Worm (Caenorhabditis elegans): ENCODE data around the gene grl-14.

- no peak for TF ChIP-seq ama-1 (optimal IDR thresholded peaks at IDR 0.05)
- TF ChIP-seq F13C5.2 (tag; optimal IDR thresholded peaks at IDR 0.05): no peak
- no peak for TF ChIP-seq tra-4 (tag; optimal IDR thresholded peaks at IDR 0.05)
- no peak for TF ChIP-seq pes-1 (GFP tag; IDR thresholded peaks at IDR 0.05)
- TF ChIP-seq hmg-4 (GFP tag; optimal IDR thresholded peaks at IDR 0.05): no peak
- no peak for TF ChIP-seq aly-1 (tag; optimal IDR thresholded peaks at IDR 0.05)
- TF ChIP-seq tbx-37 (GFP tag; conservative IDR thresholded peaks at IDR 0.05): no peak
- no peak for TF ChIP-seq ceh-36 (tag; optimal IDR thresholded peaks at IDR 0.05)
- no peak for TF ChIP-seq ceh-13 (GFP tag; optimal IDR thresholded peaks at IDR 0.05)
- TF ChIP-seq flt-1 (GFP tag; IDR thresholded peaks at IDR 0.05): no peak
- no peak for TF ChIP-seq hmbx-1 (tag; optimal IDR thresholded peaks at IDR 0.05)
- no peak for TF ChIP-seq tbx-11 (GFP tag; IDR thresholded peaks at IDR 0.05)
- no peak for TF ChIP-seq hnd-1 (tag; optimal IDR thresholded peaks at IDR 0.05)
- TF ChIP-seq sea-1 (GFP tag; conservative IDR thresholded peaks at IDR 0.05): no peak
These were observed 46.5 kb upstream of the grl-14 start for ce11 chrV:20778886-20779285.

Data from whole organism, early embryonic.